Worm (Caenorhabditis elegans) whole organism, early embryonic: ENCODE data around the gene ZK546.2.
A peak's percentile ranks its signal among the peaks of the same experiment; 100 is the strongest.

Experiments used
- B0310.2 ChIP-seq: sonication (generic microtip); optimal IDR thresholded peaks from 2 replicates; lab custom pipeline; 2016; ENCODE audit warnings: mild to moderate bottlenecking, missing genetic modification characterization, missing compliant biosample characterization
- F13C5.2 ChIP-seq: sonication (generic microtip); optimal IDR thresholded peaks from 2 replicates; lab custom pipeline; 2017; ENCODE audit warnings: mild to moderate bottlenecking, missing genetic modification characterization, inconsistent platforms, missing compliant biosample characterization
- aly-1 ChIP-seq: sonication (generic microtip); optimal IDR thresholded peaks from 2 replicates; lab custom pipeline; 2016; ENCODE audit warnings: missing genetic modification characterization, missing compliant biosample characterization
- ama-1 ChIP-seq: fragments of 150-350 bp; optimal IDR thresholded peaks from 2 replicates; lab custom pipeline; 2014
- ceh-13 ChIP-seq: fragments of 200-800 bp; sonication (Bioruptor generic); optimal IDR thresholded peaks from 2 replicates; lab custom pipeline; 2018; ENCODE audit warnings: mild to moderate bottlenecking, missing genetic modification characterization, missing compliant biosample characterization
- ceh-36 ChIP-seq: sonication (generic microtip); optimal IDR thresholded peaks from 2 replicates; lab custom pipeline; 2016; ENCODE audit warnings: missing genetic modification characterization, inconsistent platforms, missing compliant biosample characterization
- ets-7 ChIP-seq: sonication (generic microtip); optimal IDR thresholded peaks from 2 replicates; lab custom pipeline; 2016; ENCODE audit warnings: missing genotype, missing genetic modification characterization, missing compliant biosample characterization
- flt-1 ChIP-seq: fragments of 200-800 bp; sonication (Bioruptor generic); IDR thresholded peaks from 2 replicates; pipeline ENCODE4 v1.3.6; 2022; ENCODE audit warnings: missing genetic modification characterization, missing compliant biosample characterization
- hmbx-1 ChIP-seq: sonication (generic microtip); optimal IDR thresholded peaks from 2 replicates; lab custom pipeline; 2016; ENCODE audit warnings: mild to moderate bottlenecking, missing genetic modification characterization, missing compliant biosample characterization
- hmg-4 ChIP-seq: fragments of 200-800 bp; sonication (Bioruptor generic); optimal IDR thresholded peaks from 2 replicates; lab custom pipeline; 2018; ENCODE audit warnings: mild to moderate bottlenecking, missing genetic modification characterization, missing compliant biosample characterization
- hnd-1 ChIP-seq: sonication (generic microtip); optimal IDR thresholded peaks from 2 replicates; lab custom pipeline; 2016; ENCODE audit warnings: missing genetic modification characterization, missing compliant biosample characterization
- pes-1 ChIP-seq: fragments of 200-800 bp; sonication (Bioruptor generic); IDR thresholded peaks from 2 replicates; pipeline ENCODE4 v1.3.6; 2022; ENCODE audit warnings: missing genetic modification reagents, missing genetic modification characterization, missing compliant biosample characterization
- scrt-1 ChIP-seq: fragments of 200-800 bp; sonication (Bioruptor generic); IDR thresholded peaks from 2 replicates; pipeline ENCODE4 v1.3.6; 2022; ENCODE audit warnings: missing genetic modification characterization, missing compliant biosample characterization
- sea-1 ChIP-seq: fragments of 200-800 bp; sonication (Bioruptor generic); conservative IDR thresholded peaks from 2 replicates; pipeline ENCODE4 v1.3.6; 2022; ENCODE audit warnings: missing genetic modification characterization, missing compliant biosample characterization
- tbx-11 ChIP-seq: fragments of 200-800 bp; sonication (Bioruptor generic); IDR thresholded peaks from 2 replicates; pipeline ENCODE4 v1.3.6; 2022; ENCODE audit warnings: missing genetic modification characterization, missing compliant biosample characterization
- tbx-37 ChIP-seq: fragments of 200-800 bp; sonication (Bioruptor generic); conservative IDR thresholded peaks from 2 replicates; pipeline ENCODE4 v1.3.6; 2022; ENCODE audit warnings: missing genetic modification reagents, missing genetic modification characterization, missing compliant biosample characterization
- tra-4 ChIP-seq: sonication (generic microtip); optimal IDR thresholded peaks from 2 replicates; lab custom pipeline; 2017; ENCODE audit warnings: missing genetic modification characterization, missing compliant biosample characterization

ZK546.2 gene

DNA sequence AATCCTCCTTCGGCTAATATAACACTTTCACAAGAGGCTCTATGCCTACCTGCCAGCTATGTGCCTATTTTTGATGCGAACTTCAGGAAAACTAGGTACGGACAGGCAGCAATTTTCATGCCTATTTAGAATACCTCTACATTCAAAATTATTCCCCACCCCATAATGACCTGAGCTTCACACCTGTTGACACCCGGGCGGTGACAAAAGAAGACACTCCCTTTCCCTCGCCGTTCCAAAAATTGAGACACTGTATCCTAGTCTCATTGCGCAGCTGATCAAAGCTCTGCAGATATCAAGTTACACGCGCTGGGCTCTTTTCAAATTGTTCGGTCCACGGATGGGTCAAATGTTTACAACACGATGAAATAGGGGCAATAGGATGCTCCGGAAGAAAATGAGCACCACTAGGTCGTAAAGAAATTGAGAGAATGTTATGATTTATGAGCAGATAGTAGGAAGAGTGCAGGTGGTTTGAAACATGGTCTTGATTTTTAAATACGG, 28.7 kb downstream of the ZK546.2 start:
- no peak for TF ChIP-seq scrt-1 (GFP tag; lab: Robert Waterston, UW)
- TF ChIP-seq ceh-13 (GFP tag; lab: Kevin White, UChicago): no peak
- TF ChIP-seq flt-1 (GFP tag; lab: Robert Waterston, UW): no peak
- TF ChIP-seq aly-1: no peak

DNA sequence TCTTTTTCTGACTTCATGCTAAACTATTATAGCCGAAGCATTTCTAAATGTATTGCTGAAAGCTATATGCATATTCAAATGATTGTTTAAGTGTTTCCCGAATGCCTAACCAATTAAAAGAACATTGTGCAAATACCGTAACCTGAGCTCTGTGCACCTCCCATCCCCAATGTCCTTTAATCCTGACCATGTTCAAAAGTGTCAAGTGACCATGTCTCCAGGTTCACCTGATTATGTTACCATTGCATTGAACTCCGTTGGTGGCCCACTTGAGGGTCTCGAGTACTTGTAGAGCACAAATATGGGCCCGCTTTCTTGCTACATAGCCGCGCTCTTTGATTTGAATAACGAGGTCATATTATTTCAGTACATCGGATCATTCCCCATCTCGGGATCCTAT, 29.5 kb downstream of the ZK546.2 start:
- no peak for TF ChIP-seq tra-4 (tag; lab: Kevin White, UChicago)
- TF ChIP-seq ets-7 (tag; lab: Kevin White, UChicago): no peak
- TF ChIP-seq F13C5.2: no peak
- no peak for TF ChIP-seq hmg-4 (GFP tag; lab: Kevin White, UChicago)

DNA sequence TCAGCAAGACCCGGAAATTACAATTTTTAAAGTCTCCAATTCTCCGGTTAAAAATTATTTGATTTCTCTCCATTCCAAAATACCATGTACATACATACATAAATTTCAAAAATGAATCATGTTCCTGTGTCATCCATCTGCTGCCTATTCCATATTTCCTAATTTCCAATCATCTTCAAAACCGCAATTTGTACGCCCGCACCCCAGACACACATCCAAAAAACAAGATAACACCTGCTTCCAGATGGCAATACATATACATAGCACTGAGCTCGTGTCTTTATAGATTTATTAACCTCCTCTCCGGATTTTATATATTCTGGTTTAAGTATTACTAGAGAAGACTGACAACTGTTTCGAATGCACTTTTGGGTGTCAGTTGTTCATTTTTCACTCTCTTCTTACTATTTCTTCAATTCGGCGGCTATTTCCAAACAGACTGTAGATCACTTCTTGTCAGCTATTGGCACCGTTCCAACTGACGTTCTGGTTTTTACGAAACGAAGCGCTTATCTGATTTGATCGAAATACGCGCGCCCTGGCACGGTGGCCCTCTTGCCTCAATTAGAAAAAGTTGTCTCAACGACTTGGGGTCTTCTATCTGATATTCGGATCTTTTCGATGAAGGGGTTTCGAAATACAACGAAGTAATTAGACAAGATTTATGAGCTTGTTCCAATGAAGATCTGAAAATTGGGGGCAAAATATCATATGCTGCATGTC, 36.0 kb downstream of the ZK546.2 start:
- no peak for TF ChIP-seq flt-1 (GFP tag; lab: Robert Waterston, UW)

DNA sequence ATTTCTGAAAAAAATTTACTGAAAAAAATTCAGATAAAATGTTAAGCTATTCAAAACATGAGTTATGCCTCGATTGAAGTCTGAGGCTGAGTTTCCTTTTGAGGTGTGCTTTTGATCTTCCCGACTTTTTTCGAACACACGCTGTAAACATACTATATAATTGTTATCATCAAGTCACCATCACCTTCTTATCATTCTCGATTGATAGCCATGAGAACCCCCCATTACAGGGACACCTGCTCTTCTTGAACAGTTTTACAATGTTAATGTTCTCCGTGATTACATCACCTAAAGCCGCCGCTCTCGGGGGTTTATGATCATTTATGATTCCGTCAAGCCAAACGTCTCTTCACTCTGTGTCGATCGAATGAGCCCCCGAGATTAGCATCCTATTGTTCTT, 38.3 kb downstream of the ZK546.2 start:
- TF ChIP-seq pes-1 (GFP tag; lab: Robert Waterston, UW): no peak
- TF ChIP-seq tra-4 (tag; lab: Kevin White, UChicago): no peak
- TF ChIP-seq F13C5.2: no peak
- TF ChIP-seq aly-1: no peak
- no peak for TF ChIP-seq flt-1 (GFP tag; lab: Robert Waterston, UW)
- TF ChIP-seq tbx-11: no peak
- no peak for TF ChIP-seq scrt-1 (GFP tag; lab: Robert Waterston, UW)
- TF ChIP-seq ceh-13 (GFP tag; lab: Kevin White, UChicago): no peak
- no peak for TF ChIP-seq hmg-4 (GFP tag; lab: Kevin White, UChicago)
- no peak for TF ChIP-seq tbx-37 (GFP tag; lab: Robert Waterston, UW)
- no peak for TF ChIP-seq ets-7 (tag; lab: Kevin White, UChicago)
- TF ChIP-seq ama-1 (lab: Kevin White, UChicago): no peak
- no peak for TF ChIP-seq hmbx-1
- no peak for TF ChIP-seq hnd-1
- TF ChIP-seq sea-1: no peak
- TF ChIP-seq ceh-36 (tag; lab: Kevin White, UChicago): no peak
- no peak for TF ChIP-seq B0310.2 (tag; lab: Kevin White, UChicago)

DNA sequence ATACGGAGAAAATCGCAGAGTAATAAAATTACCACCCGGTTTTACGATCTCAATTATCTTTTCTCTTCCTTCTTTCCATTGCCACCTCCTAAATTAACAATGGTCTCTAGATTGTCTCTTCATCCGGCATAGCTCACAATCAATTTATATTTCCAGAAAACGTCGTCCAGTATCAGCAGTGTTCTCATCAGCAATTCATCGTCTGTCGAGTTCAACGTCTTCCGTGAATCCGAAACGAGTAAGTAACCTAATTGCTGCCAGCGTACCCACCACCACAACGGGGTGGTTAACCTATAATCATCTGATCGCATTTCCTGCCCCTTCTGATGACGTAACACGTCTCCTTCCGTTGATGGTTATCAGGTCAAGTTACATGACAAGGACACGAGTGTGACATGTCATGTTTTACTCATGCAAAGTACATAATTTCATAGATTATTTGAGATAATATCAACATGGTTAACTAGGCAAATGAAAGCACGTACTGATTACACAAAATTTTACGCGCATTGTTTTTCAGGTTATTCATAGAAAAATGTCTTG, 40.2 kb downstream of the ZK546.2 start:
- TF ChIP-seq tbx-37 (GFP tag; lab: Robert Waterston, UW) (no peak), flt-1 (GFP tag; lab: Robert Waterston, UW) (no peak), F13C5.2 (no peak), aly-1 (no peak), hmbx-1 (no peak), ceh-36 (tag; lab: Kevin White, UChicago) (no peak), pes-1 (GFP tag; lab: Robert Waterston, UW) (no peak), sea-1 (no peak), hmg-4 (GFP tag; lab: Kevin White, UChicago) (no peak), scrt-1 (GFP tag; lab: Robert Waterston, UW) (no peak), hnd-1 (no peak), ceh-13 (GFP tag; lab: Kevin White, UChicago) (no peak), tbx-11 (no peak), ama-1 (lab: Kevin White, UChicago) (no peak), tra-4 (tag; lab: Kevin White, UChicago) (no peak), B0310.2 (tag; lab: Kevin White, UChicago) (no peak)

DNA sequence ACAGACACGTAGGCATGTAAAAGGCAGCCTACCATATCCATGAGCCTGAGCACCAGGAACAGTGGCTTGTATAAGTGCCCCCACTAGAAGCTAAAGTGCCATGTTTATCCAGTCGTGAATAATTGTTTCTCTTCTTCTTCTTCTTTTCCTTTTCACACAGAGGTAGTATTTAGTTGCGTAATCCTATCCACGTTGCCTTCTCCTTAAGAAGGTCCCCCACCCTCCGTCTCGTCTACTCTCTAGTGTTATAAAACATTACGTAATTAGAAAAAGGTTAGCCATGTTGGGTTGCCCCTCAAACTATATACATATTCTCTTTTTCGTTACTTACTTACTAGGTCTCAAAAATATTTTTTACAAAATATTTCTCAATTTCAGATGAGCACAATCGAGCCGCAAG, 40.8 kb downstream of the ZK546.2 start:
- peak; percentile 30 for TF ChIP-seq ceh-36 (tag; lab: Kevin White, UChicago)
- TF ChIP-seq F13C5.2: no peak

DNA sequence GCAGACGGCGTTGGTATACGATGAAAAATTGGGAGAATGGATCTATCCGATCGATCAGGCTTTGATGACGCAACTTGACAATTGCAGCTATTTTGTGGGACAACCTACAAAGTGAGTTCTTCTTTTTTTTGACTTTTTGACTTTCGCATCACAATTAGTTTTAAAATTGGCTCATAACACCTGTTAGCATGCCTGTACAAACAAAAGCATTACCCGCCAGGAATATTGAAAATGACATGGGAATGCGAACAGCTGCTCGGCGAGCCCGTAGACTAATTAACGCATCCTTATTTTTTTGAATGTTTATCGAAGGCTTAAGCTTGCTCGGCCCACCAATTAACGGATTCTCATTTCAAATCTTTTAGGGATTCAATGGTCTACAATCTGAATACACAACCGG, 41.4 kb downstream of the ZK546.2 start:
- no peak for TF ChIP-seq hnd-1
- no peak for TF ChIP-seq sea-1
- TF ChIP-seq pes-1 (GFP tag; lab: Robert Waterston, UW): no peak
- TF ChIP-seq hmbx-1: no peak
- TF ChIP-seq tra-4 (tag; lab: Kevin White, UChicago): no peak

DNA sequence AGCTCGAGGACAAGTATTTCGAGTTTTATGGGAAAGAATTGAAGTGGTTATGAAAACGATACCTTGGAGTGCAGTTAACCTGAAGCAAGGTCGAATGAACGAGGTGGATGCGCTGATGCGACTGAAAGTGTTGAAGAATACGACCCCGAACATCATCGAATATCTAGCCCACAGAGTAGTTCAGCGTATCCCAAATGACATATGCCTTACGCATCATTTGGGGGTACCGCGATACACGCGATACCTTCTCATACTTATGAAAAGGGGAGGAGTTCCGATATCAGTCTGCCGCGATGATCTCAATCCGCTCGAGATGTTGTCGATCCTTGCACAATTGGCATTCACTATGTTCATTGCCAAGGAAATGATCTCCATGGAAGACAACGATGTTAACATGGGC, 44.0 kb downstream of the ZK546.2 start, which contains the start of gene T27F7.12:
T27F7.12 (plus strand) TSS at position 301 of the 400 bp plus-strand sequence.
- TF ChIP-seq sea-1: no peak
- no peak for TF ChIP-seq ama-1 (lab: Kevin White, UChicago)
- no peak for TF ChIP-seq aly-1
- no peak for TF ChIP-seq pes-1 (GFP tag; lab: Robert Waterston, UW)
- TF ChIP-seq ceh-36 (tag; lab: Kevin White, UChicago): no peak
- TF ChIP-seq ceh-13 (GFP tag; lab: Kevin White, UChicago): no peak
- no peak for TF ChIP-seq tbx-37 (GFP tag; lab: Robert Waterston, UW)
- TF ChIP-seq F13C5.2: no peak
- no peak for TF ChIP-seq ets-7 (tag; lab: Kevin White, UChicago)
- no peak for TF ChIP-seq scrt-1 (GFP tag; lab: Robert Waterston, UW)
- TF ChIP-seq flt-1 (GFP tag; lab: Robert Waterston, UW): no peak
